Worm (Caenorhabditis elegans) whole organism, L4 larva: ENCODE results near the gene col-184.

ENCODE experiments used
- F10B5.3 ChIP-seq: sonication (generic microtip); optimal IDR thresholded peaks from 2 replicates; lab custom pipeline; 2016; ENCODE audit warnings: mild to moderate bottlenecking, missing genetic modification characterization, missing compliant biosample characterization
- F26F4.8 ChIP-seq: fragments of 200-800 bp; sonication (Bioruptor generic); conservative IDR thresholded peaks from 2 replicates; pipeline ENCODE4 v1.3.6; 2022; ENCODE audit warnings: missing genetic modification characterization, missing compliant biosample characterization
- F44E2.7 ChIP-seq: fragments of 200-800 bp; sonication (Bioruptor generic); IDR thresholded peaks from 2 replicates; pipeline ENCODE4 v2.1.2; 2022; ENCODE audit warnings: missing genetic modification characterization, missing compliant biosample characterization
- F49E8.2 ChIP-seq: sonication (generic microtip); optimal IDR thresholded peaks from 2 replicates; lab custom pipeline; 2016; ENCODE audit warnings: missing compliant biosample characterization, mild to moderate bottlenecking, missing genetic modification characterization, borderline replicate concordance
- R02D3.7 ChIP-seq: fragments of 150-350 bp; sonication (generic microtip); optimal IDR thresholded peaks from 3 replicates; lab custom pipeline; 2014; ENCODE audit warnings: missing biosample characterization, missing genetic modification characterization
- Y105C5A.15 ChIP-seq: fragments of 200-800 bp; sonication (Bioruptor generic); IDR thresholded peaks from 2 replicates; pipeline ENCODE4 v1.3.6; 2022; ENCODE audit warnings: missing genetic modification characterization, missing compliant biosample characterization
- Y48G9A.11 ChIP-seq: fragments of 200-800 bp; sonication (Bioruptor generic); IDR thresholded peaks from 2 replicates; pipeline ENCODE4 v1.3.6; 2022; ENCODE audit warnings: missing genetic modification reagents, missing genetic modification characterization, missing compliant biosample characterization
- attf-4 ChIP-seq: sonication (generic microtip); optimal IDR thresholded peaks from 3 replicates; lab custom pipeline; 2017; ENCODE audit warnings: missing biosample characterization, missing genetic modification characterization
- ceh-28 ChIP-seq: fragments of 150-350 bp; optimal IDR thresholded peaks from 2 replicates; lab custom pipeline; 2014; ENCODE audit warnings: missing biosample characterization, missing genetic modification reagents, missing genetic modification characterization
- ceh-44 ChIP-seq: fragments of 200-800 bp; sonication (Bioruptor generic); IDR thresholded peaks from 2 replicates; pipeline ENCODE4 v1.3.6; 2022; ENCODE audit warnings: missing genetic modification reagents, missing genetic modification characterization, missing compliant biosample characterization
- daf-12 ChIP-seq: fragments of 150-350 bp; optimal IDR thresholded peaks from 2 replicates; lab custom pipeline; 2014; ENCODE audit warnings: missing biosample characterization, missing genetic modification reagents, missing genetic modification characterization
- daf-16 ChIP-seq, 3 experiments: sonication (generic microtip); optimal IDR thresholded peaks; 2 replicates each; lab custom pipeline; 2016 to 2017; ENCODE audit warnings: missing genetic modification characterization in 3 of 3, missing genetic modification reagents in 3 of 3, mild to moderate bottlenecking in 2 of 3, missing compliant biosample characterization in 2 of 3, missing biosample characterization in 1 of 3, moderate library complexity in 1 of 3
- daf-19 ChIP-seq: fragments of 200-800 bp; sonication (Bioruptor generic); conservative IDR thresholded peaks from 2 replicates; pipeline ENCODE4 v1.3.6; 2022; ENCODE audit warnings: missing genetic modification characterization, missing compliant biosample characterization
- daf-8 ChIP-seq: fragments of 200-800 bp; sonication (Bioruptor generic); IDR thresholded peaks from 2 replicates; pipeline ENCODE4 v1.3.6; 2022; ENCODE audit warnings: missing genetic modification characterization, missing compliant biosample characterization
- dmd-8 ChIP-seq: fragments of 200-800 bp; sonication (Bioruptor generic); IDR thresholded peaks from 2 replicates; pipeline ENCODE4 v1.3.6; 2022; ENCODE audit warnings: missing genetic modification characterization, missing compliant biosample characterization
- dmd-9 ChIP-seq: fragments of 200-800 bp; sonication (Bioruptor generic); IDR thresholded peaks from 2 replicates; pipeline ENCODE4 v1.3.6; 2022; ENCODE audit warnings: missing genetic modification reagents, missing genetic modification characterization, missing compliant biosample characterization
- duxl-1 ChIP-seq: sonication (generic microtip); optimal IDR thresholded peaks from 2 replicates; lab custom pipeline; 2016; ENCODE audit warnings: mild to moderate bottlenecking, missing genetic modification characterization, moderate library complexity, missing compliant biosample characterization; ENCODE audit not compliant: poor library complexity
- egl-27 ChIP-seq: sonication (generic microtip); optimal IDR thresholded peaks from 3 replicates; lab custom pipeline; 2017; ENCODE audit warnings: missing biosample characterization, missing genetic modification reagents, missing genetic modification characterization
- egl-43 ChIP-seq: fragments of 200-800 bp; sonication (Bioruptor generic); IDR thresholded peaks from 2 replicates; pipeline ENCODE4 v1.3.6; 2022; ENCODE audit warnings: missing genetic modification reagents, missing genetic modification characterization, missing compliant biosample characterization
- hlh-11 ChIP-seq: fragments of 200-800 bp; sonication (Bioruptor generic); optimal IDR thresholded peaks from 2 replicates; lab custom pipeline; 2018; ENCODE audit warnings: mild to moderate bottlenecking, missing genetic modification characterization, missing compliant biosample characterization
- jun-1 ChIP-seq: fragments of 150-350 bp; optimal IDR thresholded peaks from 2 replicates; lab custom pipeline; 2014; ENCODE audit warnings: missing biosample characterization, missing genetic modification reagents, missing genetic modification characterization
- lim-7 ChIP-seq: fragments of 200-800 bp; sonication (Bioruptor generic); IDR thresholded peaks from 2 replicates; pipeline ENCODE4 v1.3.6; 2022; ENCODE audit warnings: missing genetic modification characterization, missing compliant biosample characterization
- lin-15B ChIP-seq: fragments of 150-350 bp; sonication (generic microtip); optimal IDR thresholded peaks from 3 replicates; lab custom pipeline; 2014; ENCODE audit warnings: missing biosample characterization, missing genetic modification characterization
- lir-3 ChIP-seq: sonication (generic microtip); optimal IDR thresholded peaks from 2 replicates; lab custom pipeline; 2016; ENCODE audit warnings: mild to moderate bottlenecking, missing genetic modification characterization, missing compliant biosample characterization
- lsy-2 ChIP-seq, 2 experiments: fragments of 150-350 bp in 1 of 2; sonication (generic microtip) in 1 of 2; optimal IDR thresholded peaks; 2 replicates each; lab custom pipeline; 2014 to 2017; ENCODE audit warnings: missing biosample characterization in 2 of 2, missing genetic modification characterization in 2 of 2
- madf-5 ChIP-seq, 2 experiments: fragments of 200-800 bp; sonication (Bioruptor generic); IDR thresholded peaks; 2 replicates each; pipeline ENCODE4 v1.3.6; 2022; ENCODE audit warnings: missing compliant biosample characterization in 2 of 2, missing genetic modification characterization in 2 of 2
- mep-1 ChIP-seq: fragments of 150-350 bp; sonication (generic microtip); optimal IDR thresholded peaks from 3 replicates; lab custom pipeline; 2014; ENCODE audit warnings: missing biosample characterization, missing genetic modification characterization
- mes-2 ChIP-seq: sonication (generic microtip); optimal IDR thresholded peaks from 2 replicates; lab custom pipeline; 2016; ENCODE audit warnings: missing genotype, mild to moderate bottlenecking, missing genetic modification characterization, missing compliant biosample characterization; ENCODE audit not compliant: poor library complexity, severe bottlenecking
- mxl-2 ChIP-seq: fragments of 200-800 bp; sonication (Bioruptor generic); conservative IDR thresholded peaks from 2 replicates; pipeline ENCODE4 v1.3.6; 2022; ENCODE audit warnings: missing genetic modification reagents, missing genetic modification characterization, missing compliant biosample characterization
- nhr-11 ChIP-seq: fragments of 150-350 bp; optimal IDR thresholded peaks from 2 replicates; lab custom pipeline; 2014; ENCODE audit warnings: missing biosample characterization, missing genetic modification characterization
- nhr-237 ChIP-seq: sonication (generic microtip); optimal IDR thresholded peaks from 2 replicates; lab custom pipeline; 2017; ENCODE audit warnings: missing biosample characterization, missing genetic modification characterization
- nhr-41 ChIP-seq: fragments of 200-800 bp; sonication (Bioruptor generic); IDR thresholded peaks from 2 replicates; pipeline ENCODE4 v1.3.6; 2022; ENCODE audit warnings: missing genetic modification reagents, missing genetic modification characterization, missing compliant biosample characterization
- nhr-42 ChIP-seq: fragments of 200-800 bp; sonication (Bioruptor generic); IDR thresholded peaks from 2 replicates; pipeline ENCODE4 v1.3.6; 2022; ENCODE audit warnings: missing genetic modification characterization, missing compliant biosample characterization
- nhr-6 ChIP-seq: fragments of 150-350 bp; optimal IDR thresholded peaks from 2 replicates; lab custom pipeline; 2014; ENCODE audit warnings: missing biosample characterization, missing genetic modification characterization
- nhr-76 ChIP-seq: fragments of 150-350 bp; optimal IDR thresholded peaks from 2 replicates; lab custom pipeline; 2014; ENCODE audit warnings: missing biosample characterization, missing genetic modification characterization
- nhr-77 ChIP-seq: fragments of 150-350 bp; optimal IDR thresholded peaks from 2 replicates; lab custom pipeline; 2014; ENCODE audit warnings: missing biosample characterization, missing genetic modification characterization
- rbr-2 ChIP-seq: sonication (generic microtip); optimal IDR thresholded peaks from 2 replicates; lab custom pipeline; 2016; ENCODE audit warnings: missing genotype, missing genetic modification characterization, missing compliant biosample characterization
- sdz-12 ChIP-seq: fragments of 200-800 bp; sonication (Bioruptor generic); optimal IDR thresholded peaks from 2 replicates; lab custom pipeline; 2018; ENCODE audit warnings: mild to moderate bottlenecking, missing genetic modification characterization, missing compliant biosample characterization
- set-16 ChIP-seq: fragments of 200-800 bp; sonication (Bioruptor generic); IDR thresholded peaks from 2 replicates; pipeline ENCODE4 v1.3.6; 2022; ENCODE audit warnings: missing genetic modification reagents, missing genetic modification characterization, missing compliant biosample characterization
- snpc-1.2 ChIP-seq: fragments of 200-800 bp; sonication (Bioruptor generic); IDR thresholded peaks from 2 replicates; pipeline ENCODE4 v1.3.6; 2022; ENCODE audit warnings: missing genetic modification reagents, missing genetic modification characterization, missing compliant biosample characterization
- snpc-4 ChIP-seq: fragments of 150-350 bp; optimal IDR thresholded peaks from 2 replicates; lab custom pipeline; 2014; ENCODE audit warnings: missing biosample characterization, missing genetic modification characterization
- tra-1 ChIP-seq: fragments of 200-800 bp; sonication (Bioruptor generic); IDR thresholded peaks from 2 replicates; pipeline ENCODE4 v1.3.6; 2022; ENCODE audit warnings: missing genetic modification reagents, missing genetic modification characterization, missing compliant biosample characterization
- unc-130 ChIP-seq: sonication (generic microtip); optimal IDR thresholded peaks from 2 replicates; lab custom pipeline; 2016; ENCODE audit warnings: missing genetic modification reagents, missing genetic modification characterization, missing compliant biosample characterization
- unc-62 ChIP-seq, 3 experiments: fragments of 150-350 bp in 1 of 3; sonication (generic microtip); optimal IDR thresholded peaks in 2 of 3; peaks in 1 of 3; 1 replicate in 1 of 3; 2 replicates in 2 of 3; lab custom pipeline; 2014 to 2017; ENCODE audit warnings: missing biosample characterization in 3 of 3, missing genetic modification characterization in 3 of 3, missing genetic modification reagents in 3 of 3, missing genotype in 1 of 3
- vab-7 ChIP-seq: fragments of 200-800 bp; sonication (Bioruptor generic); IDR thresholded peaks from 2 replicates; pipeline ENCODE4 v1.3.6; 2022; ENCODE audit warnings: missing genetic modification reagents, missing genetic modification characterization, missing compliant biosample characterization
- zag-1 ChIP-seq: fragments of 150-350 bp; optimal IDR thresholded peaks from 2 replicates; lab custom pipeline; 2014; ENCODE audit warnings: missing biosample characterization, missing genetic modification characterization
- zfp-2 ChIP-seq: sonication (generic microtip); optimal IDR thresholded peaks from 2 replicates; lab custom pipeline; 2016; ENCODE audit warnings: mild to moderate bottlenecking, missing genetic modification characterization, missing compliant biosample characterization
- zfp-3 ChIP-seq: fragments of 200-800 bp; sonication (Bioruptor generic); conservative IDR thresholded peaks from 2 replicates; pipeline ENCODE4 v1.3.6; 2022; ENCODE audit warnings: missing genetic modification reagents, missing genetic modification characterization, missing compliant biosample characterization
- zip-11 ChIP-seq: fragments of 200-800 bp; sonication (Bioruptor generic); IDR thresholded peaks from 2 replicates; pipeline ENCODE4 v1.3.6; 2022; ENCODE audit warnings: missing genetic modification characterization, missing compliant biosample characterization
- ztf-11 ChIP-seq: fragments of 150-350 bp; optimal IDR thresholded peaks from 2 replicates; lab custom pipeline; 2014; ENCODE audit warnings: missing biosample characterization, missing genetic modification characterization

Gene col-184

DNA sequence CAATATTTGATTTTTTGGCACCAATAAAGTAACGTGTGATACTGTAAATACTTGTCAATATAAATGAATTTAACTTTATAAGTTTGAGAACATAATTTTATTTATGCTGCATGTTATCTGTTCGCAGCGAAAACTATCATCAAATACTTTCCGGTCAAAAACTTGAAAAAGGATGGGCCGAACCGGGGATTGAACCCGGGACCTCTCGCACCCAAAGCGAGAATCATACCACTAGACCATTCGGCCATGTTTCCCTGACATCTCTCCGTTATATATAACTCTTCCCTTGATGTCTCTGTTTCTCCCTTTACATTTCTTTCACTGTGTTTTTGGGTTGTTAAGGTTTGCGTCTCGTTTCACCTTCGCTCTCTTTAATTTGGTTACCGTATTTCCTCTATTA lies 42.5 kb downstream of the col-184 start (continued):
- TF ChIP-seq Y105C5A.15 = 0 out of 2 replicates have a peak, but pooled peaks have one; percentile 32
- TF ChIP-seq F26F4.8 (GFP tag; lab: Robert Waterston, UW) = peak; percentile 91
- TF ChIP-seq daf-12 (tag; lab: Kevin White, UChicago) = no peak
- TF ChIP-seq mep-1 (tag; lab: Kevin White, UChicago) = peak; percentile 59
- TF ChIP-seq nhr-11 = peak; percentile 49
- TF ChIP-seq sdz-12 (GFP tag; lab: Kevin White, UChicago) = peak; percentile 7
- TF ChIP-seq mes-2 (tag; lab: Kevin White, UChicago) = peak; percentile 77
- TF ChIP-seq unc-62 (GFP tag; optimal IDR thresholded peaks at IDR 0.05 in 1 of 2; lab: Kevin White, UChicago) = no peak
- TF ChIP-seq unc-62 (tag; optimal IDR thresholded peaks at IDR 0.05; lab: Kevin White, UChicago) = no peak
- peak; percentile 80 for TF ChIP-seq duxl-1 (tag; lab: Kevin White, UChicago)
- TF ChIP-seq nhr-77 (tag; lab: Kevin White, UChicago) = no peak
- peak in 1 of 2 experiments; percentile 63 for TF ChIP-seq lsy-2 (tag; optimal IDR thresholded peaks at IDR 0.05; lab: Kevin White, UChicago)
- peak; percentile 73 to 91; a peak in 3 of 4 replicates for TF ChIP-seq madf-5 (GFP tag; IDR thresholded peaks at IDR 0.05; lab: Robert Waterston, UW)
- TF ChIP-seq snpc-1.2 (GFP tag; lab: Robert Waterston, UW) = peak; percentile 91
- TF ChIP-seq R02D3.7 (tag; lab: Kevin White, UChicago) = no peak
- peak; percentile 87; the same call in 1 of the 2 replicates for TF ChIP-seq F44E2.7 (GFP tag; lab: Robert Waterston, UW)
- TF ChIP-seq dmd-8 (GFP tag; lab: Robert Waterston, UW) = peak; percentile 90
- no peak for TF ChIP-seq daf-19
- TF ChIP-seq egl-27 = no peak
- no peak for TF ChIP-seq snpc-4 (tag; lab: Kevin White, UChicago)
- TF ChIP-seq daf-8 (GFP tag; lab: Robert Waterston, UW) = no peak
- peak; percentile 49 for TF ChIP-seq F49E8.2
- peak; percentile 68 for TF ChIP-seq rbr-2
- peak; percentile 19 for TF ChIP-seq jun-1 (tag; lab: Kevin White, UChicago)
- peak; percentile 59; the same call in 1 of the 2 replicates for TF ChIP-seq nhr-42 (GFP tag; lab: Robert Waterston, UW)
- TF ChIP-seq nhr-6 = peak; percentile 55
- no peak for TF ChIP-seq nhr-237
- peak; percentile 92 for TF ChIP-seq egl-43 (GFP tag; lab: Robert Waterston, UW)
- TF ChIP-seq daf-16 (GFP tag; optimal IDR thresholded peaks at IDR 0.05; lab: Kevin White, UChicago) = peak; percentile 37 to 89
- peak; percentile 65 for TF ChIP-seq daf-16 (tag; optimal IDR thresholded peaks at IDR 0.05; lab: Kevin White, UChicago)
- TF ChIP-seq lin-15B = no peak
- no peak for TF ChIP-seq ztf-11 (tag; lab: Kevin White, UChicago)
- no peak for TF ChIP-seq nhr-41 (GFP tag; lab: Robert Waterston, UW)
- TF ChIP-seq set-16 = no peak
- TF ChIP-seq ceh-28 (tag; lab: Kevin White, UChicago) = no peak
- no peak for TF ChIP-seq nhr-76 (tag; lab: Kevin White, UChicago)
- TF ChIP-seq F10B5.3 = peak; percentile 36
- TF ChIP-seq attf-4 = no peak
- TF ChIP-seq zag-1 (tag; lab: Kevin White, UChicago) = no peak
- TF ChIP-seq mxl-2 (GFP tag; lab: Robert Waterston, UW) = 0 out of 2 replicates have a peak, but pooled peaks have one; percentile 44
- peak; percentile 54 for TF ChIP-seq unc-130
- TF ChIP-seq dmd-9 (GFP tag; lab: Robert Waterston, UW) = 0 out of 2 replicates have a peak, but pooled peaks have one; percentile 23
- 0 out of 2 replicates have a peak, but pooled peaks have one; percentile 49 for TF ChIP-seq Y48G9A.11
- 0 out of 2 replicates have a peak, but pooled peaks have one; percentile 42 for TF ChIP-seq zfp-3
- peak; percentile 93 for TF ChIP-seq lim-7
- TF ChIP-seq zip-11 = no peak
- TF ChIP-seq zfp-2 (tag; lab: Kevin White, UChicago) = peak; percentile 6
- TF ChIP-seq tra-1 (GFP tag; lab: Robert Waterston, UW) = peak; percentile 69; the same call in 1 of the 2 replicates
- TF ChIP-seq lir-3 (tag; lab: Kevin White, UChicago) = peak; percentile 71
- TF ChIP-seq hlh-11 (tag; lab: Kevin White, UChicago) = peak; percentile 55
- peak; percentile 56; the same call in 1 of the 2 replicates for TF ChIP-seq ceh-44 (GFP tag; lab: Robert Waterston, UW)
- peak; percentile 90 for TF ChIP-seq vab-7 (GFP tag; lab: Robert Waterston, UW)
